Fruit fly (Drosophila melanogaster) whole organism, embryonic: ENCODE measurements around the gene CG17032.

Experiments used
- Antp ChIP-seq: fragments of 200-800 bp; sonication (Bioruptor generic); optimal IDR thresholded peaks from 3 replicates; lab custom pipeline; 2016; ENCODE audit warnings: missing biosample characterization, missing genetic modification characterization
- CG10321 ChIP-seq: fragments of 200-800 bp; sonication (Bioruptor generic); IDR thresholded peaks from 2 replicates; pipeline ENCODE4 v1.3.6; 2022; ENCODE audit warnings: missing biosample characterization, missing genetic modification characterization
- CG12071 ChIP-seq: fragments of 200-800 bp; sonication (Bioruptor generic); optimal IDR thresholded peaks from 3 replicates; lab custom pipeline; 2018; ENCODE audit warnings: missing biosample characterization, mild to moderate bottlenecking, missing genetic modification characterization
- CG12299 ChIP-seq: fragments of 200-800 bp; sonication (Bioruptor generic); optimal IDR thresholded peaks from 2 replicates; lab custom pipeline; 2018; ENCODE audit warnings: missing biosample characterization, mild to moderate bottlenecking, missing genetic modification characterization
- CG13624 ChIP-seq: fragments of 200-800 bp; sonication (Bioruptor generic); optimal IDR thresholded peaks from 2 replicates; lab custom pipeline; 2016; ENCODE audit warnings: missing biosample characterization, missing genetic modification characterization
- CG14441 ChIP-seq: fragments of 200-800 bp; sonication (Bioruptor generic); IDR thresholded peaks from 2 replicates; pipeline ENCODE4 v1.3.6; 2022; ENCODE audit warnings: missing biosample characterization, missing genetic modification characterization
- CG16813 ChIP-seq: fragments of 200-800 bp; sonication (Bioruptor generic); IDR thresholded peaks from 3 replicates; pipeline ENCODE4 v1.3.6; 2022; ENCODE audit warnings: missing biosample characterization, missing genetic modification characterization; ENCODE audit not compliant: partially characterized antibody
- CG17359 ChIP-seq: fragments of 200-800 bp; sonication (Bioruptor generic); optimal IDR thresholded peaks from 3 replicates; lab custom pipeline; 2018; ENCODE audit warnings: missing biosample characterization, mild to moderate bottlenecking, missing genetic modification characterization, moderate library complexity
- CG17385 ChIP-seq: fragments of 200-800 bp; sonication (Bioruptor generic); optimal IDR thresholded peaks from 3 replicates; lab custom pipeline; 2018; ENCODE audit warnings: missing biosample characterization, mild to moderate bottlenecking, missing genetic modification characterization
- CG18476 ChIP-seq: fragments of 200-800 bp; sonication (Bioruptor generic); optimal IDR thresholded peaks from 2 replicates; lab custom pipeline; 2016; ENCODE audit warnings: missing biosample characterization, mild to moderate bottlenecking, missing genetic modification characterization
- CG2129 ChIP-seq: fragments of 200-800 bp; sonication (Bioruptor generic); IDR thresholded peaks from 2 replicates; pipeline ENCODE4 v1.3.6; 2022; ENCODE audit warnings: missing biosample characterization, missing genetic modification characterization; ENCODE audit not compliant: partially characterized antibody
- CG3838 ChIP-seq: fragments of 200-800 bp; sonication (Bioruptor generic); optimal IDR thresholded peaks from 3 replicates; lab custom pipeline; 2016; ENCODE audit warnings: missing biosample characterization, missing genetic modification characterization
- CG4282 ChIP-seq: fragments of 200-800 bp; sonication (Bioruptor generic); optimal IDR thresholded peaks from 2 replicates; lab custom pipeline; 2016; ENCODE audit warnings: missing biosample characterization, missing genetic modification characterization
- CG5953 ChIP-seq: fragments of 200-800 bp; sonication (Bioruptor generic); IDR thresholded peaks from 2 replicates; pipeline ENCODE4 v1.3.6; 2022; ENCODE audit warnings: missing biosample characterization, missing genetic modification characterization
- CG6272 ChIP-seq: fragments of 200-800 bp; sonication (Bioruptor generic); IDR thresholded peaks from 2 replicates; pipeline ENCODE4 v1.3.6; 2022; ENCODE audit warnings: missing biosample characterization, missing genetic modification characterization
- CG6654 ChIP-seq: fragments of 200-800 bp; sonication (Bioruptor generic); optimal IDR thresholded peaks from 2 replicates; lab custom pipeline; 2017; ENCODE audit warnings: missing biosample characterization, mild to moderate bottlenecking, missing genetic modification characterization
- CG6683 ChIP-seq: fragments of 200-800 bp; sonication (Bioruptor generic); optimal IDR thresholded peaks from 2 replicates; lab custom pipeline; 2017; ENCODE audit warnings: missing biosample characterization, mild to moderate bottlenecking, missing genetic modification characterization, missing genetic modification reagents
- CG6854 ChIP-seq: fragments of 200-800 bp; sonication (Bioruptor generic); optimal IDR thresholded peaks from 3 replicates; lab custom pipeline; 2017; ENCODE audit warnings: missing biosample characterization, mild to moderate bottlenecking, missing genetic modification characterization
- CG7556 ChIP-seq: fragments of 200-800 bp; sonication (Bioruptor generic); optimal IDR thresholded peaks from 2 replicates; lab custom pipeline; 2017; ENCODE audit warnings: missing biosample characterization, mild to moderate bottlenecking, missing genetic modification characterization
- CG7745 ChIP-seq: fragments of 200-800 bp; sonication (Bioruptor generic); optimal IDR thresholded peaks from 2 replicates; lab custom pipeline; 2018; ENCODE audit warnings: missing biosample characterization, mild to moderate bottlenecking, missing genetic modification characterization, moderate library complexity
- CG8944 ChIP-seq: fragments of 200-800 bp; sonication (Bioruptor generic); optimal IDR thresholded peaks from 3 replicates; lab custom pipeline; 2016; ENCODE audit warnings: missing biosample characterization, missing genetic modification characterization
- CG9437 ChIP-seq: fragments of 200-800 bp; sonication (Bioruptor generic); optimal IDR thresholded peaks from 2 replicates; lab custom pipeline; 2018; ENCODE audit warnings: missing biosample characterization, mild to moderate bottlenecking, missing genetic modification characterization
- CG9932 ChIP-seq: fragments of 200-800 bp; sonication (Bioruptor generic); IDR thresholded peaks from 2 replicates; pipeline ENCODE4 v1.3.6; 2022; ENCODE audit warnings: missing biosample characterization, missing genetic modification characterization
- Camta ChIP-seq: fragments of 200-800 bp; sonication (Bioruptor generic); optimal IDR thresholded peaks from 2 replicates; lab custom pipeline; 2016; ENCODE audit warnings: missing biosample characterization, missing genetic modification characterization
- Dbx ChIP-seq: fragments of 200-800 bp; sonication (Bioruptor generic); IDR thresholded peaks from 3 replicates; pipeline ENCODE4 v1.3.6; 2022; ENCODE audit warnings: missing biosample characterization, missing genetic modification characterization
- Dip2 ChIP-seq: fragments of 200-800 bp; sonication (Bioruptor generic); IDR thresholded peaks from 2 replicates; pipeline ENCODE4 v1.3.6; 2022; ENCODE audit warnings: missing biosample characterization, missing genetic modification characterization
- Dip3 ChIP-seq: fragments of 200-800 bp; sonication (Bioruptor generic); optimal IDR thresholded peaks from 3 replicates; lab custom pipeline; 2016; ENCODE audit warnings: missing biosample characterization, missing genetic modification characterization
- Drgx ChIP-seq: fragments of 200-800 bp; sonication (Bioruptor generic); IDR thresholded peaks from 2 replicates; pipeline ENCODE4 v1.3.6; 2022; ENCODE audit warnings: missing biosample characterization, missing genetic modification characterization
- ERR ChIP-seq: fragments of 200-800 bp; sonication (Bioruptor generic); optimal IDR thresholded peaks from 2 replicates; lab custom pipeline; 2016; ENCODE audit warnings: missing biosample characterization, missing genetic modification characterization
- Fer1 ChIP-seq: fragments of 200-800 bp; sonication (Bioruptor generic); optimal IDR thresholded peaks from 2 replicates; lab custom pipeline; 2017; ENCODE audit warnings: missing biosample characterization, mild to moderate bottlenecking, missing genetic modification characterization
- Hr39 ChIP-seq: fragments of >200 bp; optimal IDR thresholded peaks from 2 replicates; lab custom pipeline; 2017
- Lhr ChIP-seq: fragments of 200-800 bp; sonication (Bioruptor generic); optimal IDR thresholded peaks from 3 replicates; lab custom pipeline; 2017; ENCODE audit warnings: mild to moderate bottlenecking, missing biosample characterization, missing genetic modification reagents, missing genetic modification characterization
- Lim3 ChIP-seq: fragments of 200-800 bp; sonication (Bioruptor generic); IDR thresholded peaks from 2 replicates; pipeline ENCODE4 v1.3.6; 2022; ENCODE audit warnings: missing biosample characterization, missing genetic modification characterization
- cato ChIP-seq: fragments of 200-800 bp; sonication (Bioruptor generic); optimal IDR thresholded peaks from 2 replicates; lab custom pipeline; 2016; ENCODE audit warnings: missing biosample characterization, missing genetic modification characterization, borderline replicate concordance
- chn ChIP-seq: fragments of 200-800 bp; sonication (Bioruptor generic); optimal IDR thresholded peaks from 2 replicates; lab custom pipeline; 2016; ENCODE audit warnings: missing biosample characterization, missing genetic modification characterization
- crp ChIP-seq, 2 experiments: fragments of 200-800 bp; sonication (Bioruptor generic); optimal IDR thresholded peaks; 2 replicates in 1 of 2; 3 replicates in 1 of 2; lab custom pipeline; 2017; ENCODE audit warnings: missing biosample characterization in 2 of 2, missing genetic modification characterization in 2 of 2, mild to moderate bottlenecking in 1 of 2, moderate library complexity in 1 of 2
- fd3F ChIP-seq: fragments of 200-800 bp; sonication (Bioruptor generic); optimal IDR thresholded peaks from 2 replicates; lab custom pipeline; 2018; ENCODE audit warnings: missing biosample characterization, mild to moderate bottlenecking, missing genetic modification characterization, moderate library complexity
- hkb ChIP-seq, 2 experiments: fragments of 200-800 bp in 1 of 2; fragments of >200 bp in 1 of 2; sonication (Bioruptor generic) in 1 of 2; IDR thresholded peaks in 1 of 2; optimal IDR thresholded peaks in 1 of 2; 2 replicates each; pipeline versions ENCODE4 v1.3.6 to Lab custom; 2017 to 2022; ENCODE audit warnings: missing biosample characterization in 1 of 2, missing genetic modification characterization in 1 of 2
- hth ChIP-seq: fragments of >200 bp; optimal IDR thresholded peaks from 2 replicates; lab custom pipeline; 2017; ENCODE audit warnings: inconsistent platforms
- jigr1 ChIP-seq: fragments of 200-800 bp; sonication (Bioruptor generic); IDR thresholded peaks from 3 replicates; pipeline ENCODE4 v1.3.6; 2022; ENCODE audit warnings: missing biosample characterization, missing genetic modification characterization
- klu ChIP-seq: fragments of 200-800 bp; sonication (Bioruptor generic); IDR thresholded peaks from 2 replicates; pipeline ENCODE4 v1.3.6; 2022; ENCODE audit warnings: missing biosample characterization, missing genetic modification characterization
- knrl ChIP-seq: fragments of 200-800 bp; sonication (Bioruptor generic); IDR thresholded peaks from 3 replicates; pipeline ENCODE4 v1.3.6; 2022; ENCODE audit warnings: missing biosample characterization, missing genetic modification characterization; ENCODE audit not compliant: partially characterized antibody
- nau ChIP-seq: fragments of 200-800 bp; sonication (Bioruptor generic); optimal IDR thresholded peaks from 3 replicates; lab custom pipeline; 2017; ENCODE audit warnings: missing biosample characterization, mild to moderate bottlenecking, missing genetic modification characterization, missing genetic modification reagents
- pfk ChIP-seq: fragments of 200-800 bp; sonication (Bioruptor generic); optimal IDR thresholded peaks from 2 replicates; lab custom pipeline; 2018; ENCODE audit warnings: missing biosample characterization, mild to moderate bottlenecking, missing genetic modification characterization, moderate library complexity
- pho ChIP-seq: fragments of 200-800 bp; sonication (Bioruptor generic); optimal IDR thresholded peaks from 2 replicates; lab custom pipeline; 2016; ENCODE audit warnings: missing biosample characterization, missing genetic modification characterization
- run ChIP-seq: fragments of 200-800 bp; sonication (Bioruptor generic); optimal IDR thresholded peaks from 3 replicates; lab custom pipeline; 2018; ENCODE audit warnings: missing biosample characterization, mild to moderate bottlenecking, missing genetic modification characterization
- scrt ChIP-seq: fragments of 200-800 bp; sonication (Bioruptor generic); optimal IDR thresholded peaks from 2 replicates; lab custom pipeline; 2018; ENCODE audit warnings: missing biosample characterization, mild to moderate bottlenecking, missing genetic modification characterization, moderate library complexity
- sim ChIP-seq: fragments of 200-800 bp; sonication (Bioruptor generic); IDR thresholded peaks from 2 replicates; pipeline ENCODE4 v1.3.6; 2022; ENCODE audit warnings: missing biosample characterization, missing genetic modification characterization
- slbo ChIP-seq: fragments of 200-800 bp; sonication (Bioruptor generic); IDR thresholded peaks from 2 replicates; pipeline ENCODE4 v1.3.6; 2022; ENCODE audit warnings: missing biosample characterization, missing genetic modification characterization
- zfh2 ChIP-seq: fragments of 200-800 bp; sonication (Bioruptor generic); optimal IDR thresholded peaks from 2 replicates; lab custom pipeline; 2016; ENCODE audit warnings: missing biosample characterization, missing genetic modification characterization

The CG17032 gene

dm6 chr3L:16001164-16001679, 42.6 kb downstream of the CG17032 start (continued):
- TF ChIP-seq hth, result no peak
- peak; percentile 3 for TF ChIP-seq CG3838 (GFP tag; lab: Kevin White, UChicago)
- peak; percentile 80 for TF ChIP-seq slbo (GFP tag; lab: Robert Waterston, UW)
- TF ChIP-seq Dbx (GFP tag; lab: Robert Waterston, UW), result peak; percentile 75; the same call in 2 of the 3 replicates
- no peak for TF ChIP-seq pfk (GFP tag; lab: Kevin White, UChicago)
- no peak for TF ChIP-seq run
- TF ChIP-seq CG5953 (GFP tag; lab: Robert Waterston, UW), result no peak
- no peak for TF ChIP-seq CG7745
- TF ChIP-seq klu (GFP tag; lab: Robert Waterston, UW), result peak; percentile 65; the same call in 1 of the 2 replicates
- TF ChIP-seq CG6683 (GFP tag; lab: Kevin White, UChicago), result peak; percentile 5
- TF ChIP-seq Hr39 (lab: Kevin White, UChicago), result no peak
- no peak for TF ChIP-seq Dip2 (GFP tag; lab: Robert Waterston, UW)
- TF ChIP-seq CG12071 (GFP tag; lab: Kevin White, UChicago), result peak; percentile 55
- TF ChIP-seq fd3F (GFP tag; lab: Kevin White, UChicago), result peak; percentile 77
- no peak for TF ChIP-seq CG16813 (GFP tag; lab: Robert Waterston, UW)
- peak; percentile 74 for TF ChIP-seq CG14441 (GFP tag; lab: Robert Waterston, UW)
- TF ChIP-seq cato, result peak; percentile 19
- TF ChIP-seq CG9932, result peak; percentile 85
- peak; percentile 35 for TF ChIP-seq CG6654 (GFP tag; lab: Kevin White, UChicago)
- TF ChIP-seq knrl, result no peak
- TF ChIP-seq scrt, result peak; percentile 87
- peak; percentile 69 for TF ChIP-seq CG6854
- TF ChIP-seq CG7556 (GFP tag; lab: Kevin White, UChicago), result peak; percentile 81
- TF ChIP-seq CG2129, result no peak
- TF ChIP-seq Lhr (GFP tag; lab: Kevin White, UChicago), result no peak
- TF ChIP-seq CG10321 (GFP tag; lab: Robert Waterston, UW), result peak; percentile 33; the same call in 1 of the 2 replicates
- peak; percentile 93 for TF ChIP-seq Fer1 (GFP tag; lab: Kevin White, UChicago)
- no peak for TF ChIP-seq CG6272
- TF ChIP-seq crp (GFP tag; optimal IDR thresholded peaks at IDR 0.05; lab: Kevin White, UChicago), result peak in 1 of 2 experiments; percentile 59
- TF ChIP-seq Camta (GFP tag; lab: Kevin White, UChicago), result peak; percentile 67
- TF ChIP-seq hkb (optimal IDR thresholded peaks at IDR 0.05; lab: Kevin White, UChicago), result no peak
- TF ChIP-seq hkb (GFP tag; IDR thresholded peaks at IDR 0.05; lab: Robert Waterston, UW), result peak; percentile 62
- peak; percentile 40 for TF ChIP-seq chn
- TF ChIP-seq CG8944 (GFP tag; lab: Kevin White, UChicago), result peak; percentile 45
- TF ChIP-seq ERR (GFP tag; lab: Kevin White, UChicago), result peak; percentile 72
- no peak for TF ChIP-seq sim (GFP tag; lab: Robert Waterston, UW)
- peak; percentile 65 for TF ChIP-seq CG9437
- peak; percentile 68 for TF ChIP-seq CG12299 (tag; lab: Kevin White, UChicago)
- TF ChIP-seq CG17385 (GFP tag; lab: Kevin White, UChicago), result peak; percentile 81
- TF ChIP-seq jigr1 (GFP tag; lab: Robert Waterston, UW), result no peak
- peak; percentile 90 for TF ChIP-seq zfh2
- peak; percentile 58 for TF ChIP-seq nau (GFP tag; lab: Kevin White, UChicago)
- TF ChIP-seq Antp (GFP tag; lab: Kevin White, UChicago), result peak; percentile 64
- peak; percentile 75 for TF ChIP-seq CG17359
- peak; percentile 86 for TF ChIP-seq Drgx
- peak; percentile 58 for TF ChIP-seq CG18476 (GFP tag; lab: Kevin White, UChicago)
- peak; percentile 51 for TF ChIP-seq CG4282 (GFP tag; lab: Kevin White, UChicago)
- TF ChIP-seq CG13624 (GFP tag; lab: Kevin White, UChicago), result peak; percentile 87
- TF ChIP-seq Dip3 (GFP tag; lab: Kevin White, UChicago), result peak; percentile 87
- no peak for TF ChIP-seq Lim3 (GFP tag; lab: Robert Waterston, UW)
- peak; percentile 83 for TF ChIP-seq pho (GFP tag; lab: Kevin White, UChicago)
